Worm (Caenorhabditis elegans): ENCODE results near the gene F28C6.8.

The F28C6.8 gene

ce11 chrII:8634386-8634785 is 27.7 kb downstream of the F28C6.8 start, which contains the start of gene cutl-12:
Gene cutl-12, minus strand, starts transcription at chrII:8634486.
- TF ChIP-seq nhr-28 (tag; optimal IDR thresholded peaks at IDR 0.05) (no peak), blmp-1 (tag; optimal IDR thresholded peaks at IDR 0.05) (peak; percentile 24), C16A3.4 (tag; optimal IDR thresholded peaks at IDR 0.05) (no peak), pag-3 (tag; optimal IDR thresholded peaks at IDR 0.05; ENCODE audit: borderline replicate concordance, insufficient read depth) (no peak), mep-1 (tag; optimal IDR thresholded peaks at IDR 0.05) (no peak)

- TF ChIP-seq efl-1 (optimal IDR thresholded peaks at IDR 0.05): no peak
- peak in 1 of 2 experiments; percentile 39 for TF ChIP-seq efl-1 (GFP tag; optimal IDR thresholded peaks at IDR 0.05 in 1 of 2)
- TF ChIP-seq lin-15B (tag; optimal IDR thresholded peaks at IDR 0.05): no peak
These were observed 31.0 kb downstream of the F28C6.8 start, which contains the start of gene vab-9 for ce11 chrII:8637615-8638014. Gene vab-9, minus strand, starts transcription at chrII:8637715.

DNA sequence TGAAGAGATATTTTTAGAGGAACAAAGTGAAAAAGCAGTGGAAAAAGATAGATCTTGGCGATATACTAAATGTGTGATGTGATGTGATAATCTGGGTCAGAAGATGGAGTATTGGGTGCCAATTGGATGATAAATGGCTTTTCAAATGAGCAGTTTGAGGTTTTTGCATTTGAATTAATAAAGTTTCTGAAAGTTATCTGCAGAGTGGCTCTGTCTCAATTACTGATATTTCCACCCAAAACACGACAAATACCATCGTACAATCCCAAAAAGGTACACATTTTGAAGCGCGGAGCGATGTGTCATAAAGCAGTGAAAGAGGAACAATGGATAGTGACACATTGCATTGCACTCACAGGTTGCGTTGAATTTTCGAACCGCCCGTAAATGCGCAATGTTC is 32.9 kb downstream of the F28C6.8 start:
- TF ChIP-seq jun-1 (tag; optimal IDR thresholded peaks at IDR 0.05) (no peak), lin-13 (GFP tag; optimal IDR thresholded peaks at IDR 0.05) (no peak), lin-14 (GFP tag; optimal IDR thresholded peaks at IDR 0.05) (no peak), snu-23 (GFP tag; optimal IDR thresholded peaks at IDR 0.05) (no peak), blmp-1 (tag; optimal IDR thresholded peaks at IDR 0.05) (no peak), nhr-76 (tag; optimal IDR thresholded peaks at IDR 0.05) (no peak)

- TF ChIP-seq unc-62 (GFP tag; optimal IDR thresholded peaks at IDR 0.05) (no peak), fkh-10 (GFP tag; optimal IDR thresholded peaks at IDR 0.05) (no peak), nhr-85 (tag) (peak; percentile 31), nhr-19 (GFP tag; conservative IDR thresholded peaks at IDR 0.05) (no peak), lin-14 (GFP tag; optimal IDR thresholded peaks at IDR 0.05) (peak; percentile 30), mep-1 (tag; optimal IDR thresholded peaks at IDR 0.05) (peak; percentile 12)
These were observed 33.9 kb downstream of the F28C6.8 start for ce11 chrII:8640503-8640902.

DNA sequence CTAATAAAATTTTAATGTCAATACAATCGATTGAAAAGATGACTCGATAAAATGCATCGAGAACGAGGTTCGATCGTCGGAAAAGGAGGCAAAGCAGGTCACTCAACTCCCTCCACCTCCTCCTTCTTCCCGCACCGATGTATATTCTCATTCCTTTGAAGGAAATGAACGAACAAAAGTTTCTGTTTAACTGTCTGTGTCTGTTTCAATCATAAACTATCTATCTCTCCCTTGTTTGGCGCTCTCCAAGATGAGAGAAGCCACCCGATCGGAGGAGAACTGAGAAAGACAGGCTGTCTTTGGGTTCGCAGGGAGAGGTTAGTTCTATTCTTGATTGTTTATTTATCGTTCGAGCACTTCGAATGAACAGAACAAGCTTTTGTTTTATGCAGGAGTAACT is 34.5 kb downstream of the F28C6.8 start, which contains the start of gene D2085.7:
D2085.7 (plus strand) TSS at position 251 of the 400 bp plus-strand sequence.
- TF ChIP-seq lin-35 (GFP tag; optimal IDR thresholded peaks at IDR 0.05) (peak in 1 of 2 experiments; percentile 4), ceh-82 (tag; optimal IDR thresholded peaks at IDR 0.05) (no peak), blmp-1 (tag; optimal IDR thresholded peaks at IDR 0.05) (peak; percentile 81), nhr-85 (tag) (peak; percentile 57), elt-3 (tag; optimal IDR thresholded peaks at IDR 0.05) (peak in 1 of 6 experiments; percentile 11), ama-1 (optimal IDR thresholded peaks at IDR 0.05) (no peak), lin-14 (GFP tag; optimal IDR thresholded peaks at IDR 0.05) (peak; percentile 39), efl-1 (optimal IDR thresholded peaks at IDR 0.05) (no peak), efl-1 (GFP tag; optimal IDR thresholded peaks at IDR 0.05 in 1 of 2) (peak in 1 of 2 experiments; percentile 58)

DNA sequence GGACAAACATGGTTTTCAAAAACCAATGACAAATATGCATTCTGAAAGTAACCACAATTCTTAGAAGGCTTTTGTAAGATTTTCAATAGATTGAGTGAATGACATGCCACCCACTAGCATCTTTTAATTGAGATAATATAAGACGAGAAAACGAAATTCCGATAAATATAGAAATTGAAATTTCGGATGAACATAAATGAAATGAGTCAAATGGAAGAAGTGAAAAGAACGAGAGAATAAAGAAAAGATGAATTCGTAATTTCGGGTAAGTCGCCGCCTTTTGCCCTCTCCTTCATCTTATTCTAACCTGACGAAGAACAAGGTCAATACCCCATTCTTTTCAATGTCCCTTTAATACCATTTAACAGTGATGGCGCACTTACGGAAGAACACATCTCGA is 35.7 kb downstream of the F28C6.8 start:
- TF ChIP-seq lin-14 (GFP tag; optimal IDR thresholded peaks at IDR 0.05) (peak; percentile 13), nhr-47 (tag; optimal IDR thresholded peaks at IDR 0.05) (no peak), blmp-1 (tag; optimal IDR thresholded peaks at IDR 0.05) (peak; percentile 83)

DNA sequence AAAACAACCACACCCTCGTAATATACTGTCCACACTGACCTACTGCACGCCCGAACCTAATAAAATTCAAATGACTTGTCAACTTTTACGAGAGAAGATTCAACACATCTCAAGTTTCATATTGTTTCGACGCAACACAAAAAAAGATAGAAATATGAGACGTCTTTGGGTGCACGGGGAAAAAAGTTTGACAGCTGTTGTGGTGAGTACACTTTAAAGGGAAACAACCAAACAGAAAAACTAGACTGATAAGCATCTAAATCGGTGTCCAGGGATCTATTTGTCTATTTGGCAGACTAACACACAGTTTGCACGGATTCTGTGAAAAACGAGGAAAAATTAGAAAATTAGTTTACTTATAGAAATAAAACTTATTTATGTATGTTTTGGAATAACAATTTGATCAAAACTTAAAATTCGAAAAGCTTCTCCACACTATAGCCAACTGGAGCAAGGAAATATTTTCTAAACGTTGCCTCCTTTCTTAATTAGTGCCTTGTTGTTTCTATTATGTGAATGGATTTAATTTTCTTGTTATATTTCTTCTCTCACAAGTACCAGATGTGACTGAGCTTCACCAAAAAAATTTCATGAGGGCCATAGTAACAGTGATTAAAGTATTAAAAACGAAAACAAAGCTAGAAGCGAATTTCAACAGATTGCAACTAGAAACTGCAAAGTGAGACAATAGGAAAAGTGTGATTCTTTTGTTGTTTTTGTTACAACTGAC is 37.1 kb downstream of the F28C6.8 start:
- TF ChIP-seq hlh-17 (GFP tag; optimal IDR thresholded peaks at IDR 0.05; ENCODE audit: borderline replicate concordance) (no peak), fkh-8 (tag; optimal IDR thresholded peaks at IDR 0.05) (no peak), unc-30 (tag; optimal IDR thresholded peaks at IDR 0.05) (no peak), snu-23 (GFP tag; optimal IDR thresholded peaks at IDR 0.05) (no peak), nhr-71 (tag; optimal IDR thresholded peaks at IDR 0.05) (peak; percentile 18), nhr-84 (tag; optimal IDR thresholded peaks at IDR 0.05) (no peak), efl-1 (optimal IDR thresholded peaks at IDR 0.05) (no peak), efl-1 (GFP tag; optimal IDR thresholded peaks at IDR 0.05 in 1 of 2) (peak in 1 of 2 experiments; percentile 67), unc-62 (GFP tag; optimal IDR thresholded peaks at IDR 0.05) (no peak), nhr-85 (tag) (no peak), tbx-2 (tag; optimal IDR thresholded peaks at IDR 0.05) (no peak), C04F5.9 (tag; optimal IDR thresholded peaks at IDR 0.05) (no peak), blmp-1 (tag; optimal IDR thresholded peaks at IDR 0.05) (peak; percentile 37), lsy-2 (tag; optimal IDR thresholded peaks at IDR 0.05) (peak in 1 of 2 experiments; percentile 20), fkh-10 (GFP tag; optimal IDR thresholded peaks at IDR 0.05) (no peak), ztf-11 (tag; optimal IDR thresholded peaks at IDR 0.05) (no peak), fkh-4 (tag; optimal IDR thresholded peaks at IDR 0.05; ENCODE audit: borderline replicate concordance) (peak; percentile 76), C34B4.2 (tag; optimal IDR thresholded peaks at IDR 0.05) (no peak), nhr-47 (tag; optimal IDR thresholded peaks at IDR 0.05) (no peak), dsc-1 (tag; optimal IDR thresholded peaks at IDR 0.05) (peak; percentile 90), alr-1 (tag; optimal IDR thresholded peaks at IDR 0.05; ENCODE audit: borderline replicate concordance) (no peak), lin-14 (GFP tag; optimal IDR thresholded peaks at IDR 0.05) (peak; percentile 58), fos-1 (tag; optimal IDR thresholded peaks at IDR 0.05) (no peak)

Measured in whole organism, L1 larva.